Fruit fly (Drosophila melanogaster): Measurements from ENCODE around the gene Caf1-180.

Caf1-180 gene

DNA sequence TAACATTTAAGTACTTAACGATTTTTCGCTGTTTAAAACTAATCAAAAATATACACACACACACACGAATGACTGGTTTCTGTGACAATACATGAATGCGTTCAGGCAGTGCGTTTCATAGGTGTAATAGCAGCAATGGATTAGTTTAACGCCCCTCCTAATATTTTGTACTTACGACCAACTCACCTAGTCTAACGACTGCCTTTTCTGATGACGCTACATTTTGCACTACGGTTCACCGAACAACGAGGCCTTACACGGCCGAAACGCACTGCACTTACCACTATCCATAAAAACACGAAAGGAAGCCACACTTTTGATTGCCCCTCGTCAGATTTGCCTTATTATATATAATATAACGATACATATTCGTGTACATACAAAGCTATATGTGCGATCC lies 4.9 kb downstream of the Caf1-180 start (continued):
- TF ChIP-seq CG7839 (tag; optimal IDR thresholded peaks at IDR 0.05) (no peak), CG34224 (GFP tag; IDR thresholded peaks at IDR 0.05; ENCODE audit: partially characterized antibody) (no peak), CG5245 (GFP tag; optimal IDR thresholded peaks at IDR 0.05) (peak; percentile 14), Ravus (GFP tag; IDR thresholded peaks at IDR 0.05) (no peak), CG10959 (GFP tag; IDR thresholded peaks at IDR 0.05) (peak; percentile 44), CG7271 (tag; optimal IDR thresholded peaks at IDR 0.05) (no peak), CG6765 (GFP tag; optimal IDR thresholded peaks at IDR 0.05) (no peak), cg (GFP tag; optimal IDR thresholded peaks at IDR 0.05) (no peak), CG1602 (GFP tag; optimal IDR thresholded peaks at IDR 0.05) (peak; percentile 30), toy (GFP tag; IDR thresholded peaks at IDR 0.05) (no peak), otp (GFP tag; IDR thresholded peaks at IDR 0.05) (0 out of 3 replicates have a peak, but pooled peaks have one; percentile 44), bowl (GFP tag; IDR thresholded peaks at IDR 0.05) (no peak), CG10147 (GFP tag; optimal IDR thresholded peaks at IDR 0.05) (no peak), TFAM (GFP tag; optimal IDR thresholded peaks at IDR 0.05) (no peak), psq (GFP tag; optimal IDR thresholded peaks at IDR 0.05) (no peak), sisA (GFP tag; IDR thresholded peaks at IDR 0.05) (peak; percentile 39; the same call in 1 of the 2 replicates), Hr51 (GFP tag; optimal IDR thresholded peaks at IDR 0.05) (no peak), nerfin-2 (GFP tag; IDR thresholded peaks at IDR 0.05; ENCODE audit: partially characterized antibody) (no peak), CG12219 (GFP tag; optimal IDR thresholded peaks at IDR 0.05) (no peak), CG10267 (tag; optimal IDR thresholded peaks at IDR 0.05) (no peak), MTF-1 (GFP tag; optimal IDR thresholded peaks at IDR 0.05; ENCODE audit: borderline replicate concordance) (no peak), GATAe (GFP tag; conservative IDR thresholded peaks at IDR 0.05) (no peak), Dbx (GFP tag; IDR thresholded peaks at IDR 0.05) (no peak), CG10209 (GFP tag; optimal IDR thresholded peaks at IDR 0.05) (peak; percentile 28), HLH54F (GFP tag; optimal IDR thresholded peaks at IDR 0.05) (peak; percentile 4), Awh (GFP tag; IDR thresholded peaks at IDR 0.05) (0 out of 2 replicates have a peak, but pooled peaks have one; percentile 30), sima (GFP tag; optimal IDR thresholded peaks at IDR 0.05) (no peak), Ada2b (GFP tag; IDR thresholded peaks at IDR 0.05) (peak; percentile 45), CG10366 (GFP tag; IDR thresholded peaks at IDR 0.05) (peak; percentile 20; the same call in 1 of the 2 replicates), H2.0 (GFP tag; IDR thresholded peaks at IDR 0.05) (peak; percentile 49; the same call in 1 of the 2 replicates), CG8388 (GFP tag; optimal IDR thresholded peaks at IDR 0.05) (peak; percentile 34), dpn (GFP tag; optimal IDR thresholded peaks at IDR 0.05) (peak in 1 of 2 experiments; percentile 47), Poxn (GFP tag; IDR thresholded peaks at IDR 0.05) (no peak), CG32772 (GFP tag; IDR thresholded peaks at IDR 0.05) (peak; percentile 30; the same call in 1 of the 2 replicates), sc (optimal IDR thresholded peaks at IDR 0.05) (no peak), sc (GFP tag; optimal IDR thresholded peaks at IDR 0.05) (no peak), zen2 (GFP tag; IDR thresholded peaks at IDR 0.05; ENCODE audit: partially characterized antibody) (no peak), CG10565 (GFP tag; optimal IDR thresholded peaks at IDR 0.05) (no peak), Fer2 (tag; optimal IDR thresholded peaks at IDR 0.05) (no peak), trh (GFP tag; optimal IDR thresholded peaks at IDR 0.05) (no peak), CG17359 (tag; optimal IDR thresholded peaks at IDR 0.05) (peak; percentile 37), CG13287 (GFP tag; IDR thresholded peaks at IDR 0.05; ENCODE audit: partially characterized antibody) (no peak), pnt (GFP tag; optimal IDR thresholded peaks at IDR 0.05) (peak; percentile 0), nom (GFP tag; optimal IDR thresholded peaks at IDR 0.05) (no peak), Rx (GFP tag; IDR thresholded peaks at IDR 0.05) (peak; percentile 36; the same call in 1 of the 2 replicates), CG4282 (GFP tag; optimal IDR thresholded peaks at IDR 0.05) (no peak), HLH3B (GFP tag; IDR thresholded peaks at IDR 0.05) (no peak), CkIIα-i1 (GFP tag; IDR thresholded peaks at IDR 0.05) (no peak), Nf-YB (GFP tag; optimal IDR thresholded peaks at IDR 0.05) (no peak), CG13296 (GFP tag; optimal IDR thresholded peaks at IDR 0.05) (no peak), dmrt11E (tag; optimal IDR thresholded peaks at IDR 0.05) (peak; percentile 35)
